Worm (Caenorhabditis elegans) whole organism, late embryonic: ENCODE data around the gene C08G9.2.

Experiments used
- ama-1 ChIP-seq: fragments of 150-350 bp; optimal IDR thresholded peaks from 2 replicates; lab custom pipeline; 2014
- ceh-14 ChIP-seq: sonication (generic microtip); optimal IDR thresholded peaks from 2 replicates; lab custom pipeline; 2016; ENCODE audit warnings: missing genotype, missing genetic modification characterization, missing compliant biosample characterization
- ceh-22 ChIP-seq: sonication (generic microtip); optimal IDR thresholded peaks from 2 replicates; lab custom pipeline; 2017; ENCODE audit warnings: missing biosample characterization, missing genetic modification characterization
- ceh-31 ChIP-seq: sonication (generic microtip); optimal IDR thresholded peaks from 2 replicates; lab custom pipeline; 2016; ENCODE audit warnings: missing genetic modification characterization, missing compliant biosample characterization
- elt-2 ChIP-seq: sonication (generic microtip); optimal IDR thresholded peaks from 2 replicates; lab custom pipeline; 2016; ENCODE audit warnings: missing genetic modification reagents, missing genetic modification characterization, missing compliant biosample characterization
- nhr-11 ChIP-seq: fragments of 150-350 bp; optimal IDR thresholded peaks from 2 replicates; lab custom pipeline; 2014; ENCODE audit warnings: missing biosample characterization, missing genetic modification characterization
- pqm-1 ChIP-seq: sonication (generic microtip); optimal IDR thresholded peaks from 2 replicates; lab custom pipeline; 2016; ENCODE audit warnings: missing genetic modification characterization, missing compliant biosample characterization
- tbx-2 ChIP-seq: sonication (generic microtip); optimal IDR thresholded peaks from 2 replicates; lab custom pipeline; 2016; ENCODE audit warnings: missing genetic modification characterization, missing compliant biosample characterization
- unc-55 ChIP-seq: sonication (generic microtip); optimal IDR thresholded peaks from 2 replicates; lab custom pipeline; 2017; ENCODE audit warnings: missing biosample characterization, missing genetic modification reagents, missing genetic modification characterization

- TF ChIP-seq unc-55 (GFP tag; lab: Kevin White, UChicago) (no peak), tbx-2 (no peak), ama-1 (lab: Kevin White, UChicago) (no peak), ceh-31 (tag; lab: Kevin White, UChicago) (no peak), pqm-1 (tag; lab: Kevin White, UChicago) (no peak), ceh-22 (tag; lab: Kevin White, UChicago) (no peak), ceh-14 (tag; lab: Kevin White, UChicago) (no peak), elt-2 (no peak), nhr-11 (tag; lab: Kevin White, UChicago) (no peak)
These were observed 21.7 kb downstream of the C08G9.2 start, which contains the start of gene cima-1 for ce11 chrIV:7651120-7651519.
